Fruit fly (Drosophila melanogaster) whole organism: ENCODE data around the gene Sec63.

Experiments
- EcR ChIP-seq, 2 experiments: fragments of >200 bp; optimal IDR thresholded peaks; 2 replicates each; lab custom pipeline; 2017; ENCODE audit warnings: missing biosample characterization in 2 of 2, missing genetic modification characterization in 2 of 2, missing genetic modification reagents in 2 of 2
- usp ChIP-seq: fragments of >200 bp; optimal IDR thresholded peaks from 2 replicates; lab custom pipeline; 2017; ENCODE audit warnings: missing biosample characterization, missing genetic modification characterization, mixed read lengths

- TF ChIP-seq usp (GFP tag; lab: Kevin White, UChicago) (no peak), EcR (GFP tag; optimal IDR thresholded peaks at IDR 0.05; lab: Kevin White, UChicago) (no peak)
Measured at dm6 chr3L:7360324-7360852, at the start of gene Sec63.
